Fruit fly (Drosophila melanogaster): ENCODE measurements around the gene CG31862.

Gene CG31862

dm6 chr2L:12365964-12366482 is 27.4 kb downstream of the CG31862 start (continued):
- TF ChIP-seq CG4730 (GFP tag; IDR thresholded peaks at IDR 0.05) (no peak), CG7357 (GFP tag; IDR thresholded peaks at IDR 0.05) (no peak), pho (GFP tag; optimal IDR thresholded peaks at IDR 0.05) (no peak), CG4360 (GFP tag; IDR thresholded peaks at IDR 0.05) (no peak), gsb (GFP tag; IDR thresholded peaks at IDR 0.05) (no peak), sens (GFP tag) (peak; percentile 70), luna (GFP tag; optimal IDR thresholded peaks at IDR 0.05) (no peak), CG8359 (GFP tag; optimal IDR thresholded peaks at IDR 0.05; ENCODE audit: borderline replicate concordance) (peak; percentile 12), Mrtf (GFP tag; IDR thresholded peaks at IDR 0.05) (no peak), CoRest (tag; optimal IDR thresholded peaks at IDR 0.05) (peak; percentile 26), BEAF-32 (GFP tag; optimal IDR thresholded peaks at IDR 0.05) (no peak), CG1602 (GFP tag; optimal IDR thresholded peaks at IDR 0.05) (no peak), CG6272 (GFP tag; IDR thresholded peaks at IDR 0.05) (no peak), CG9932 (GFP tag; IDR thresholded peaks at IDR 0.05) (no peak), CG2889 (GFP tag; IDR thresholded peaks at IDR 0.05) (no peak), E2f2 (GFP tag; IDR thresholded peaks at IDR 0.05) (no peak; the same call in 1 of the 2 replicates), CG7987 (GFP tag; optimal IDR thresholded peaks at IDR 0.05) (peak; percentile 38), sna (GFP tag; IDR thresholded peaks at IDR 0.05; ENCODE audit: partially characterized antibody) (peak; percentile 56), Bgb (GFP tag; IDR thresholded peaks at IDR 0.05; ENCODE audit: partially characterized antibody) (no peak), Fer3 (tag; optimal IDR thresholded peaks at IDR 0.05) (peak; percentile 3), CG31224 (GFP tag; IDR thresholded peaks at IDR 0.05) (no peak), Meics (GFP tag; optimal IDR thresholded peaks at IDR 0.05) (no peak), Sry-δ (GFP tag; optimal IDR thresholded peaks at IDR 0.05) (no peak), z (GFP tag; IDR thresholded peaks at IDR 0.05) (peak; percentile 57; the same call in 1 of the 3 replicates), kni (GFP tag; optimal IDR thresholded peaks at IDR 0.05) (peak; percentile 86), mirr (GFP tag; optimal IDR thresholded peaks at IDR 0.05) (peak; percentile 90), CG18011 (GFP tag; optimal IDR thresholded peaks at IDR 0.05) (peak; percentile 48), CG6813 (GFP tag; optimal IDR thresholded peaks at IDR 0.05) (peak; percentile 49), jigr1 (GFP tag; IDR thresholded peaks at IDR 0.05) (no peak), inv (GFP tag; IDR thresholded peaks at IDR 0.05; ENCODE audit: partially characterized antibody) (no peak), Hmr (GFP tag; optimal IDR thresholded peaks at IDR 0.05) (peak; percentile 36), B-H1 (GFP tag; IDR thresholded peaks at IDR 0.05) (no peak; the same call in 2 of the 3 replicates), bowl (GFP tag; IDR thresholded peaks at IDR 0.05) (no peak), CG10147 (GFP tag; optimal IDR thresholded peaks at IDR 0.05) (no peak), CG5180 (GFP tag; optimal IDR thresholded peaks at IDR 0.05) (peak; percentile 5), CG14710 (tag; optimal IDR thresholded peaks at IDR 0.05) (peak; percentile 18), CG31388 (GFP tag; optimal IDR thresholded peaks at IDR 0.05) (no peak), Sry-β (GFP tag; optimal IDR thresholded peaks at IDR 0.05) (no peak), Camta (GFP tag; optimal IDR thresholded peaks at IDR 0.05) (no peak), CG31365 (tag; optimal IDR thresholded peaks at IDR 0.05) (peak; percentile 42), CG6689 (GFP tag; IDR thresholded peaks at IDR 0.05) (no peak), Sox102F (GFP tag; optimal IDR thresholded peaks at IDR 0.05) (no peak), insv (GFP tag; optimal IDR thresholded peaks at IDR 0.05) (no peak), zen (tag; optimal IDR thresholded peaks at IDR 0.05) (no peak), row (GFP tag; IDR thresholded peaks at IDR 0.05) (no peak; the same call in 2 of the 3 replicates), CG15514 (GFP tag; optimal IDR thresholded peaks at IDR 0.05) (peak; percentile 49), TFAM (GFP tag; optimal IDR thresholded peaks at IDR 0.05) (no peak), ham (GFP tag; IDR thresholded peaks at IDR 0.05) (no peak), CG1603 (tag; optimal IDR thresholded peaks at IDR 0.05) (peak; percentile 42), tio (GFP tag; optimal IDR thresholded peaks at IDR 0.05) (no peak)
